Worm (Caenorhabditis elegans) whole organism, mixed stage, embryonic: Measurements from ENCODE around the gene fbxa-28.

ENCODE experiments used
- blmp-1 ChIP-seq: fragments of 150-350 bp; optimal IDR thresholded peaks from 2 replicates; lab custom pipeline; 2014; ENCODE audit warnings: missing biosample characterization, missing genetic modification characterization
- elt-3 ChIP-seq: fragments of 150-350 bp; optimal IDR thresholded peaks from 2 replicates; lab custom pipeline; 2014; ENCODE audit warnings: missing biosample characterization, missing genetic modification characterization
- lin-13 ChIP-seq: fragments of 150-350 bp; optimal IDR thresholded peaks from 2 replicates; lab custom pipeline; 2014; ENCODE audit warnings: missing biosample characterization, missing genetic modification characterization
- lsy-2 ChIP-seq: fragments of 150-350 bp; optimal IDR thresholded peaks from 2 replicates; lab custom pipeline; 2014; ENCODE audit warnings: missing biosample characterization, missing genetic modification characterization
- nhr-237 ChIP-seq: fragments of 150-350 bp; optimal IDR thresholded peaks from 2 replicates; lab custom pipeline; 2014; ENCODE audit warnings: missing biosample characterization, missing genetic modification characterization
- unc-62 ChIP-seq: fragments of 150-350 bp; optimal IDR thresholded peaks from 2 replicates; lab custom pipeline; 2014; ENCODE audit warnings: missing biosample characterization, missing genetic modification reagents, missing genetic modification characterization

- no peak for TF ChIP-seq nhr-237 (tag; lab: Kevin White, UChicago)
- TF ChIP-seq lsy-2 (tag; lab: Kevin White, UChicago), result no peak
- no peak for TF ChIP-seq lin-13 (tag; lab: Kevin White, UChicago)
- TF ChIP-seq elt-3 (tag; lab: Kevin White, UChicago), result no peak
- no peak for TF ChIP-seq unc-62
- no peak for TF ChIP-seq blmp-1 (tag; lab: Kevin White, UChicago)
Measured at ce11 chrIII:1308887-1309286, 11.2 kb downstream of the fbxa-28 start, which contains the start of gene Y82E9BL.12.
